Worm (Caenorhabditis elegans) whole organism, midembryonic: ENCODE results near the gene hum-8.

Source experiments
- T22C8.4 ChIP-seq: fragments of 200-800 bp; sonication (Bioruptor generic); IDR thresholded peaks from 2 replicates; pipeline ENCODE4 v1.3.6; 2022; ENCODE audit warnings: missing genetic modification characterization, missing compliant biosample characterization
- cog-1 ChIP-seq: sonication (generic microtip); optimal IDR thresholded peaks from 2 replicates; lab custom pipeline; 2016; ENCODE audit warnings: missing genetic modification characterization, missing compliant biosample characterization
- flt-1 ChIP-seq: fragments of 200-800 bp; sonication (Bioruptor generic); IDR thresholded peaks from 2 replicates; pipeline ENCODE4 v1.3.6; 2022; ENCODE audit warnings: missing genetic modification characterization, missing compliant biosample characterization
- klf-2 ChIP-seq: fragments of 200-800 bp; sonication (Bioruptor generic); conservative IDR thresholded peaks from 2 replicates; pipeline ENCODE4 v1.3.6; 2022; ENCODE audit warnings: missing genetic modification reagents, missing genetic modification characterization, missing compliant biosample characterization
- med-1 ChIP-seq: sonication (generic microtip); optimal IDR thresholded peaks from 2 replicates; lab custom pipeline; 2017; ENCODE audit warnings: missing genetic modification characterization, mild to moderate bottlenecking, missing compliant biosample characterization, antibody characterized with exemption, missing genetic modification reagents; ENCODE audit not compliant: insufficient read depth
- ref-1 ChIP-seq: fragments of 200-800 bp; sonication (Bioruptor generic); conservative IDR thresholded peaks from 2 replicates; pipeline ENCODE4 v1.3.6; 2022; ENCODE audit warnings: missing genetic modification reagents, missing genetic modification characterization, missing compliant biosample characterization
- tab-1 ChIP-seq: fragments of 200-800 bp; sonication (Bioruptor generic); IDR thresholded peaks from 2 replicates; pipeline ENCODE4 v1.3.6; 2022; ENCODE audit warnings: missing genetic modification characterization, missing compliant biosample characterization
- ztf-23 ChIP-seq: fragments of 200-800 bp; sonication (Bioruptor generic); IDR thresholded peaks from 2 replicates; pipeline ENCODE4 v1.3.6; 2022; ENCODE audit warnings: missing genetic modification reagents, missing genetic modification characterization, missing compliant biosample characterization
- ztf-29 ChIP-seq: fragments of 200-800 bp; sonication (Bioruptor generic); IDR thresholded peaks from 2 replicates; pipeline ENCODE4 v1.3.6; 2022; ENCODE audit warnings: missing genetic modification reagents, missing genetic modification characterization, missing compliant biosample characterization

- no peak for TF ChIP-seq med-1
- TF ChIP-seq klf-2 (GFP tag; lab: Robert Waterston, UW) = no peak
- no peak; the same call in 1 of the 2 replicates for TF ChIP-seq flt-1 (GFP tag; lab: Robert Waterston, UW)
- TF ChIP-seq tab-1 = no peak
- TF ChIP-seq ztf-23 = 0 out of 2 replicates have a peak, but pooled peaks have one; percentile 36
- TF ChIP-seq T22C8.4 = no peak; the same call in 1 of the 2 replicates
- TF ChIP-seq cog-1 (tag; lab: Kevin White, UChicago) = peak; percentile 70
- TF ChIP-seq ztf-29 (GFP tag; lab: Robert Waterston, UW) = no peak
- TF ChIP-seq ref-1 (GFP tag; lab: Robert Waterston, UW) = no peak
Observed at ce11 chrIV:443622-444021, 3.3 kb upstream of the hum-8 start, which contains the start of gene mrpl-55.
